Fruit fly (Drosophila melanogaster): ENCODE results near the gene IRSp53.

dm6 chr3L:11205608-11206336 lies 69.9 kb downstream of the IRSp53 start, which contains the start of gene Plod:
- TF ChIP-seq pan (optimal IDR thresholded peaks at IDR 0.05) (no peak), usp (GFP tag; optimal IDR thresholded peaks at IDR 0.05) (no peak), psq (optimal IDR thresholded peaks at IDR 0.05) (no peak)
